Worm (Caenorhabditis elegans) whole organism, L4/young adult: ENCODE measurements around the gene F49E11.7.

Experiments
- W03F9.2 ChIP-seq: fragments of 150-350 bp; optimal IDR thresholded peaks from 2 replicates; lab custom pipeline; 2014; ENCODE audit warnings: missing biosample characterization, missing genetic modification characterization
- him-1 ChIP-seq: sonication (generic microtip); optimal IDR thresholded peaks from 2 replicates; lab custom pipeline; 2016; ENCODE audit warnings: missing genotype, missing genetic modification reagents, missing genetic modification characterization, missing compliant biosample characterization

- TF ChIP-seq him-1 (tag; lab: Kevin White, UChicago) (no peak), W03F9.2 (tag; lab: Kevin White, UChicago) (no peak)
Observed at ce11 chrIV:13093677-13094076, 41.0 kb downstream of the F49E11.7 start, which contains the start of the genes prcc-1 and C39E9.12.
